Worm (Caenorhabditis elegans) whole organism, late embryonic: ENCODE measurements around the gene srd-58.

ENCODE experiments used
- F13H6.1 ChIP-seq: sonication (generic microtip); optimal IDR thresholded peaks from 2 replicates; lab custom pipeline; 2016; ENCODE audit warnings: missing genetic modification characterization, missing compliant biosample characterization
- ahr-1 ChIP-seq: sonication (generic microtip); optimal IDR thresholded peaks from 2 replicates; lab custom pipeline; 2016; ENCODE audit warnings: missing genetic modification characterization, missing compliant biosample characterization
- ama-1 ChIP-seq: fragments of 150-350 bp; optimal IDR thresholded peaks from 2 replicates; lab custom pipeline; 2014
- ceh-14 ChIP-seq: sonication (generic microtip); optimal IDR thresholded peaks from 2 replicates; lab custom pipeline; 2016; ENCODE audit warnings: missing genotype, missing genetic modification characterization, missing compliant biosample characterization
- ceh-19 ChIP-seq: fragments of 200-800 bp; sonication (Bioruptor generic); optimal IDR thresholded peaks from 2 replicates; lab custom pipeline; 2018; ENCODE audit warnings: mild to moderate bottlenecking, missing genetic modification characterization, missing compliant biosample characterization
- ceh-22 ChIP-seq: sonication (generic microtip); optimal IDR thresholded peaks from 2 replicates; lab custom pipeline; 2017; ENCODE audit warnings: missing biosample characterization, missing genetic modification characterization
- ceh-31 ChIP-seq: sonication (generic microtip); optimal IDR thresholded peaks from 2 replicates; lab custom pipeline; 2016; ENCODE audit warnings: missing genetic modification characterization, missing compliant biosample characterization
- ceh-34 ChIP-seq: sonication (generic microtip); optimal IDR thresholded peaks from 2 replicates; lab custom pipeline; 2016; ENCODE audit warnings: mild to moderate bottlenecking, missing genetic modification characterization, missing compliant biosample characterization
- ceh-45 ChIP-seq: fragments of 200-800 bp; sonication (Bioruptor generic); IDR thresholded peaks from 2 replicates; pipeline ENCODE4 v1.3.6; 2022; ENCODE audit warnings: missing genetic modification reagents, missing genetic modification characterization, missing compliant biosample characterization
- ceh-48 ChIP-seq: sonication (generic microtip); optimal IDR thresholded peaks from 2 replicates; lab custom pipeline; 2016; ENCODE audit warnings: missing genetic modification characterization, inconsistent platforms, missing compliant biosample characterization
- ceh-9 ChIP-seq: sonication (generic microtip); optimal IDR thresholded peaks from 2 replicates; lab custom pipeline; 2016; ENCODE audit warnings: mild to moderate bottlenecking, missing genetic modification characterization, inconsistent platforms, missing compliant biosample characterization
- che-1 ChIP-seq: sonication (generic microtip); optimal IDR thresholded peaks from 2 replicates; lab custom pipeline; 2016; ENCODE audit warnings: mild to moderate bottlenecking, missing genetic modification characterization, missing compliant biosample characterization
- dmd-4 ChIP-seq: sonication (generic microtip); optimal IDR thresholded peaks from 2 replicates; lab custom pipeline; 2016; ENCODE audit warnings: borderline replicate concordance, missing genetic modification characterization, missing compliant biosample characterization
- elt-2 ChIP-seq: sonication (generic microtip); optimal IDR thresholded peaks from 2 replicates; lab custom pipeline; 2016; ENCODE audit warnings: missing genetic modification reagents, missing genetic modification characterization, missing compliant biosample characterization
- elt-4 ChIP-seq: sonication (generic microtip); optimal IDR thresholded peaks from 2 replicates; lab custom pipeline; 2016; ENCODE audit warnings: missing genetic modification characterization, missing compliant biosample characterization
- fkh-10 ChIP-seq: fragments of 150-350 bp; optimal IDR thresholded peaks from 2 replicates; lab custom pipeline; 2014; ENCODE audit warnings: missing biosample characterization, missing genetic modification reagents, missing genetic modification characterization
- hlh-13 ChIP-seq: fragments of 200-800 bp; sonication (Bioruptor generic); optimal IDR thresholded peaks from 2 replicates; lab custom pipeline; 2018; ENCODE audit warnings: mild to moderate bottlenecking, missing genetic modification characterization, missing compliant biosample characterization
- hlh-30 ChIP-seq: sonication (generic microtip); optimal IDR thresholded peaks from 2 replicates; lab custom pipeline; 2017; ENCODE audit warnings: antibody characterized with exemption, missing genetic modification characterization, missing compliant biosample characterization; ENCODE audit not compliant: insufficient read depth
- hlh-6 ChIP-seq: sonication (generic microtip); optimal IDR thresholded peaks from 2 replicates; lab custom pipeline; 2016; ENCODE audit warnings: missing genotype, missing genetic modification characterization, missing compliant biosample characterization
- madf-2 ChIP-seq: sonication (generic microtip); optimal IDR thresholded peaks from 2 replicates; lab custom pipeline; 2017; ENCODE audit warnings: missing genetic modification characterization, missing compliant biosample characterization
- mec-3 ChIP-seq: sonication (generic microtip); optimal IDR thresholded peaks from 2 replicates; lab custom pipeline; 2016; ENCODE audit warnings: borderline replicate concordance, missing genetic modification characterization, missing compliant biosample characterization
- nfya-1 ChIP-seq: sonication (generic microtip); optimal IDR thresholded peaks from 2 replicates; lab custom pipeline; 2017; ENCODE audit warnings: missing genetic modification characterization, mild to moderate bottlenecking, missing compliant biosample characterization, antibody characterized with exemption, moderate library complexity
- npax-4 ChIP-seq: sonication (generic microtip); optimal IDR thresholded peaks from 2 replicates; lab custom pipeline; 2016; ENCODE audit warnings: missing genetic modification characterization, missing compliant biosample characterization
- pat-9 ChIP-seq: fragments of 200-800 bp; sonication (Bioruptor generic); optimal IDR thresholded peaks from 2 replicates; lab custom pipeline; 2018; ENCODE audit warnings: mild to moderate bottlenecking, missing genetic modification characterization, moderate library complexity, missing compliant biosample characterization
- pax-1 ChIP-seq: fragments of 150-350 bp; optimal IDR thresholded peaks from 2 replicates; lab custom pipeline; 2014; ENCODE audit warnings: missing biosample characterization, missing genetic modification characterization
- pha-4 ChIP-seq: fragments of 150-350 bp; optimal IDR thresholded peaks from 2 replicates; lab custom pipeline; 2018; ENCODE audit warnings: missing biosample characterization, missing genetic modification reagents, missing genetic modification characterization
- pqm-1 ChIP-seq: sonication (generic microtip); optimal IDR thresholded peaks from 2 replicates; lab custom pipeline; 2016; ENCODE audit warnings: missing genetic modification characterization, missing compliant biosample characterization
- pros-1 ChIP-seq: fragments of 150-350 bp; optimal IDR thresholded peaks from 2 replicates; lab custom pipeline; 2014; ENCODE audit warnings: missing biosample characterization, missing genetic modification reagents, missing genetic modification characterization
- ref-2 ChIP-seq: sonication (generic microtip); optimal IDR thresholded peaks from 2 replicates; lab custom pipeline; 2016; ENCODE audit warnings: missing genetic modification characterization, missing compliant biosample characterization
- tbx-7 ChIP-seq: sonication (generic microtip); optimal IDR thresholded peaks from 2 replicates; lab custom pipeline; 2016; ENCODE audit warnings: missing genotype, missing genetic modification characterization, missing compliant biosample characterization
- ttx-3 ChIP-seq: sonication (generic microtip); optimal IDR thresholded peaks from 2 replicates; lab custom pipeline; 2016; ENCODE audit warnings: missing genetic modification reagents, missing genetic modification characterization, missing compliant biosample characterization
- unc-3 ChIP-seq, 2 experiments: fragments of 200-800 bp in 1 of 2; sonication (Bioruptor generic) in 1 of 2; sonication (generic microtip) in 1 of 2; conservative IDR thresholded peaks in 1 of 2; optimal IDR thresholded peaks in 1 of 2; 2 replicates each; pipeline versions ENCODE4 v1.3.6 to Lab custom; 2016 to 2022; ENCODE audit warnings: missing compliant biosample characterization in 2 of 2, missing genetic modification characterization in 2 of 2, missing genetic modification reagents in 1 of 2
- unc-55 ChIP-seq: sonication (generic microtip); optimal IDR thresholded peaks from 2 replicates; lab custom pipeline; 2017; ENCODE audit warnings: missing biosample characterization, missing genetic modification reagents, missing genetic modification characterization
- zip-5 ChIP-seq: sonication (generic microtip); optimal IDR thresholded peaks from 2 replicates; lab custom pipeline; 2016; ENCODE audit warnings: missing genetic modification characterization, missing compliant biosample characterization

Gene srd-58

ce11 chrII:7165749-7166148 lies 39.1 kb downstream of the srd-58 start, which contains the start of gene mfsd-13.2:
mfsd-13.2 (minus strand) TSS chrII:7165849.
- no peak for TF ChIP-seq dmd-4 (tag; lab: Kevin White, UChicago)
- no peak for TF ChIP-seq hlh-30 (tag; lab: Kevin White, UChicago)
- no peak for TF ChIP-seq tbx-7 (tag; lab: Kevin White, UChicago)
- no peak for TF ChIP-seq pax-1 (tag; lab: Kevin White, UChicago)
- no peak for TF ChIP-seq unc-55 (GFP tag; lab: Kevin White, UChicago)
- TF ChIP-seq unc-3 (GFP tag; conservative IDR thresholded peaks at IDR 0.05; lab: Robert Waterston, UW) = no peak
- TF ChIP-seq unc-3 (tag; optimal IDR thresholded peaks at IDR 0.05; lab: Kevin White, UChicago) = no peak
- no peak for TF ChIP-seq madf-2 (tag; lab: Kevin White, UChicago)
- TF ChIP-seq hlh-13 (GFP tag; lab: Kevin White, UChicago) = no peak
- TF ChIP-seq hlh-6 (tag; lab: Kevin White, UChicago) = no peak
- TF ChIP-seq pha-4 (tag; lab: Kevin White, UChicago) = no peak
- TF ChIP-seq zip-5 (tag; lab: Kevin White, UChicago) = no peak
- no peak for TF ChIP-seq ttx-3 (tag; lab: Kevin White, UChicago)
- TF ChIP-seq ceh-14 = no peak
- no peak for TF ChIP-seq pqm-1 (tag; lab: Kevin White, UChicago)
- no peak for TF ChIP-seq ceh-34

- TF ChIP-seq elt-4 (tag; lab: Kevin White, UChicago) (no peak), nfya-1 (tag; lab: Kevin White, UChicago) (no peak), che-1 (tag; lab: Kevin White, UChicago) (no peak), npax-4 (no peak)
Observed at ce11 chrII:7161512-7161911, 43.3 kb downstream of the srd-58 start, which contains the start of gene C27H5.12. C27H5.12 (minus strand) TSS chrII:7161612.

ce11 chrII:7157415-7157814 lies 47.4 kb downstream of the srd-58 start:
- TF ChIP-seq pqm-1 (tag; lab: Kevin White, UChicago) (no peak), elt-2 (tag; lab: Kevin White, UChicago) (peak; percentile 61)

ce11 chrII:7155392-7155791 lies 49.5 kb downstream of the srd-58 start, which contains the start of gene C27H5.2:
C27H5.2 (plus strand) TSS chrII:7155581.
- TF ChIP-seq npax-4 = no peak
- TF ChIP-seq hlh-13 (GFP tag; lab: Kevin White, UChicago) = no peak
- no peak for TF ChIP-seq ceh-9 (tag; lab: Kevin White, UChicago)
- peak; percentile 47 for TF ChIP-seq ama-1 (lab: Kevin White, UChicago)

ce11 chrII:7154711-7155110 lies 50.1 kb downstream of the srd-58 start:
- no peak for TF ChIP-seq ceh-34
- no peak for TF ChIP-seq fkh-10
- TF ChIP-seq madf-2 (tag; lab: Kevin White, UChicago) = no peak
- no peak for TF ChIP-seq F13H6.1 (tag; lab: Kevin White, UChicago)
- no peak for TF ChIP-seq unc-3 (GFP tag; conservative IDR thresholded peaks at IDR 0.05; lab: Robert Waterston, UW)
- no peak for TF ChIP-seq unc-3 (tag; optimal IDR thresholded peaks at IDR 0.05; lab: Kevin White, UChicago)
- TF ChIP-seq mec-3 (tag; lab: Kevin White, UChicago) = no peak
- TF ChIP-seq hlh-6 (tag; lab: Kevin White, UChicago) = no peak
- TF ChIP-seq pros-1 = no peak
- no peak for TF ChIP-seq ceh-48 (tag; lab: Kevin White, UChicago)
- TF ChIP-seq pax-1 (tag; lab: Kevin White, UChicago) = no peak
- TF ChIP-seq ceh-31 = no peak
- TF ChIP-seq ama-1 (lab: Kevin White, UChicago) = no peak
- no peak for TF ChIP-seq elt-4 (tag; lab: Kevin White, UChicago)
- TF ChIP-seq ceh-19 = no peak
- no peak for TF ChIP-seq ceh-45 (GFP tag; lab: Robert Waterston, UW)
- TF ChIP-seq ahr-1 (tag; lab: Kevin White, UChicago) = no peak
- TF ChIP-seq ref-2 (tag; lab: Kevin White, UChicago) = no peak
- no peak for TF ChIP-seq pat-9
- TF ChIP-seq pha-4 (tag; lab: Kevin White, UChicago) = no peak
- no peak for TF ChIP-seq ceh-22 (tag; lab: Kevin White, UChicago)
